In the genomic region with DNA sequence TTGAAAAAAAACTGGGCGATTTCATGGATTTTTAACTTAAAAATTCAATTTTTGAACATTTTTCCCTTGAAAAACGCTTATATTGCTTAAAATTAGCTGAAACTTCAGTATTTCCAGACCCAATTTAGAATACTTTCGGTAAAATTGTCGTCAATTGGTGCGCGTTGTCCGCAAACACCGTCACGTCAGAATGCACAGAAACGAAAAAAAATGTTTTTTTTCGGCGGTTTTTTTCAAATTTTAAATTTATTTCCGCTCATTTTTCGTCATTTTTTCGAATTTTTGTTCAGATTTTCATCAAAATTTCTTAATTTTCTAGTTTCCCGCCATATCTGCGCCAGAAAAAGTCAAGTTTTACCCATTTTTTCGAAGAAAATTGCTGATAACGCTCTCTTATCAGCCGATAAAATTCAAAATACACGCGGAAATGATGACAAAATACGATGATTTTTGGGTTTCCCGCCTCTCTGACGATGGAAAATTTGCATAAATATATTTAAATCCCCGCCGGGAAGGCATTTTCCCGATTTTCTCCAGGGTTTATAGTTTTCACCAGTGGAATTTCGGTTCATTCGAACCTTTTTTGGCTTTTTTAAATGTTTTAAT, we compare ENCODE assay signal across 6 worm cellular contexts.
A peak's percentile ranks its signal among the peaks of the same experiment; 100 is the strongest.
TF ChIP-seq lines count a peak whose summit lies in the region.

No protein-coding gene starts in this region.

TF ChIP-seq in whole organism, L1 larva, 84 proteins besides CTCF, POLR2A, EP300 and RAD21:
- peak; percentile 70 to 81 for TF ChIP-seq efl-1 (optimal IDR thresholded peaks at IDR 0.05; lab: Kevin White, UChicago)
- TF ChIP-seq efl-1 (GFP tag; optimal IDR thresholded peaks at IDR 0.05 in 1 of 2; lab: Kevin White, UChicago), result peak; percentile 73 to 95
- TF ChIP-seq dpl-1 (GFP tag; optimal IDR thresholded peaks at IDR 0.05; lab: Kevin White, UChicago), result peak; percentile 29 to 60 (median 33)
- TF ChIP-seq lin-35 (GFP tag; optimal IDR thresholded peaks at IDR 0.05; lab: Kevin White, UChicago), result peak in 1 of 2 experiments; percentile 25
- peak; percentile 64 for TF ChIP-seq F16B12.6 (tag; optimal IDR thresholded peaks at IDR 0.05; lab: Kevin White, UChicago)
- no peak for TF ChIP-seq egl-27 (tag; optimal IDR thresholded peaks at IDR 0.05; lab: Kevin White, UChicago)
- peak; percentile 12 for TF ChIP-seq elt-2 (tag; optimal IDR thresholded peaks at IDR 0.05; lab: Kevin White, UChicago)

TF ChIP-seq in whole organism, L2 larva, 48 proteins besides CTCF, POLR2A, EP300 and RAD21:
- TF ChIP-seq mab-5 (tag; optimal IDR thresholded peaks at IDR 0.05; lab: Kevin White, UChicago) (no peak), ceh-82 (tag; optimal IDR thresholded peaks at IDR 0.05; lab: Kevin White, UChicago) (no peak), ama-1 (optimal IDR thresholded peaks at IDR 0.05; lab: Kevin White, UChicago) (no peak), nhr-11 (tag; optimal IDR thresholded peaks at IDR 0.05; lab: Kevin White, UChicago) (no peak), skn-1 (tag; optimal IDR thresholded peaks at IDR 0.05; lab: Kevin White, UChicago) (peak; percentile 59), fos-1 (tag; optimal IDR thresholded peaks at IDR 0.05; lab: Kevin White, UChicago) (peak; percentile 50), zag-1 (tag; optimal IDR thresholded peaks at IDR 0.05; lab: Kevin White, UChicago) (no peak), R02D3.7 (tag; optimal IDR thresholded peaks at IDR 0.05; lab: Kevin White, UChicago) (no peak), nhr-77 (tag; optimal IDR thresholded peaks at IDR 0.05; lab: Kevin White, UChicago) (no peak), nhr-21 (tag; optimal IDR thresholded peaks at IDR 0.05; lab: Kevin White, UChicago) (no peak), ztf-1 (GFP tag; conservative IDR thresholded peaks at IDR 0.05; lab: Robert Waterston, UW) (no peak), blmp-1 (tag; optimal IDR thresholded peaks at IDR 0.05; lab: Kevin White, UChicago; ENCODE audit: insufficient read depth) (no peak)

TF ChIP-seq in whole organism, L3 larva, 47 proteins besides CTCF, POLR2A, EP300 and RAD21:
- TF ChIP-seq nhr-43 (tag; optimal IDR thresholded peaks at IDR 0.05; lab: Kevin White, UChicago; ENCODE audit: poor library complexity, severe bottlenecking), result no peak
- peak; percentile 63 for TF ChIP-seq elt-2 (tag; optimal IDR thresholded peaks at IDR 0.05; lab: Kevin White, UChicago)
- no peak for TF ChIP-seq unc-39 (tag; optimal IDR thresholded peaks at IDR 0.05; lab: Kevin White, UChicago)
TF ChIP-seq in whole organism, L3 larva: peak in this region for 1.

TF ChIP-seq in whole organism, L4 larva, 104 proteins besides CTCF, POLR2A, EP300 and RAD21:
- TF ChIP-seq ztf-11 (tag; optimal IDR thresholded peaks at IDR 0.05; lab: Kevin White, UChicago), result no peak
- TF ChIP-seq egl-27 (tag; optimal IDR thresholded peaks at IDR 0.05; lab: Kevin White, UChicago), result no peak
- peak; percentile 11 for TF ChIP-seq mes-2 (tag; optimal IDR thresholded peaks at IDR 0.05; lab: Kevin White, UChicago; ENCODE audit: poor library complexity, severe bottlenecking)
- TF ChIP-seq unc-39 (tag; optimal IDR thresholded peaks at IDR 0.05; lab: Kevin White, UChicago), result no peak
- no peak for TF ChIP-seq daf-8 (GFP tag; IDR thresholded peaks at IDR 0.05; lab: Robert Waterston, UW)
- TF ChIP-seq pqm-1 (tag; optimal IDR thresholded peaks at IDR 0.05; lab: Kevin White, UChicago), result peak; percentile 32
- no peak for TF ChIP-seq ctbp-1 (GFP tag; IDR thresholded peaks at IDR 0.05; lab: Robert Waterston, UW)
- no peak for TF ChIP-seq zfp-2 (tag; optimal IDR thresholded peaks at IDR 0.05; lab: Kevin White, UChicago)
- TF ChIP-seq aha-1 (tag; lab: Kevin White, UChicago), result no peak
- TF ChIP-seq unc-62 (GFP tag; optimal IDR thresholded peaks at IDR 0.05 in 1 of 2; lab: Kevin White, UChicago), result peak in 1 of 2 experiments; percentile 72
- no peak for TF ChIP-seq unc-62 (tag; optimal IDR thresholded peaks at IDR 0.05; lab: Kevin White, UChicago)
- TF ChIP-seq mxl-2 (GFP tag; conservative IDR thresholded peaks at IDR 0.05; lab: Robert Waterston, UW), result no peak
- no peak for TF ChIP-seq attf-4 (tag; optimal IDR thresholded peaks at IDR 0.05; lab: Kevin White, UChicago)

TF ChIP-seq in whole organism, late embryonic, 69 proteins besides CTCF, POLR2A, EP300 and RAD21:
- TF ChIP-seq unc-42 (tag; optimal IDR thresholded peaks at IDR 0.05; lab: Kevin White, UChicago) (no peak), ceh-2 (tag; optimal IDR thresholded peaks at IDR 0.05; lab: Kevin White, UChicago) (no peak), elt-2 (tag; optimal IDR thresholded peaks at IDR 0.05; lab: Kevin White, UChicago) (peak; percentile 48), hlh-8 (tag; optimal IDR thresholded peaks at IDR 0.05; lab: Kevin White, UChicago) (no peak), lin-11 (tag; optimal IDR thresholded peaks at IDR 0.05; lab: Kevin White, UChicago) (no peak)

TF ChIP-seq in whole organism, young adult, 124 proteins besides CTCF, POLR2A, EP300 and RAD21 (continues in another document):
- TF ChIP-seq bed-1 (GFP tag; IDR thresholded peaks at IDR 0.05; lab: Robert Waterston, UW) (no peak), hmg-1.2 (GFP tag; IDR thresholded peaks at IDR 0.05; lab: Robert Waterston, UW) (0 out of 2 replicates have a peak, but pooled peaks have one; percentile 9), hsf-1 (GFP tag; IDR thresholded peaks at IDR 0.05; lab: Robert Waterston, UW) (no peak), nhr-120 (GFP tag; IDR thresholded peaks at IDR 0.05; lab: Robert Waterston, UW) (no peak), rcor-1 (GFP tag; IDR thresholded peaks at IDR 0.05; lab: Robert Waterston, UW) (no peak), dpl-1 (GFP tag; optimal IDR thresholded peaks at IDR 0.05; lab: Kevin White, UChicago) (peak; percentile 63), ztf-22 (GFP tag; optimal IDR thresholded peaks at IDR 0.05; lab: Kevin White, UChicago) (no peak), F10E7.11 (tag; optimal IDR thresholded peaks at IDR 0.05; lab: Kevin White, UChicago) (no peak), dox-1 (GFP tag; IDR thresholded peaks at IDR 0.05; lab: Robert Waterston, UW) (peak; percentile 35; the same call in 1 of the 2 replicates), hlh-26 (GFP tag; conservative IDR thresholded peaks at IDR 0.05; lab: Robert Waterston, UW) (no peak), D2030.7 (GFP tag; IDR thresholded peaks at IDR 0.05; lab: Robert Waterston, UW) (peak; percentile 64), ztf-3 (GFP tag; optimal IDR thresholded peaks at IDR 0.05; lab: Kevin White, UChicago) (no peak), him-1 (tag; optimal IDR thresholded peaks at IDR 0.05; lab: Kevin White, UChicago) (no peak), attf-3 (GFP tag; conservative IDR thresholded peaks at IDR 0.05; lab: Robert Waterston, UW) (no peak), lin-26 (GFP tag; IDR thresholded peaks at IDR 0.05; lab: Robert Waterston, UW) (no peak), ceh-40 (GFP tag; IDR thresholded peaks at IDR 0.05; lab: Robert Waterston, UW) (no peak), madf-3 (GFP tag; IDR thresholded peaks at IDR 0.05; lab: Robert Waterston, UW) (no peak), lin-54 (GFP tag; optimal IDR thresholded peaks at IDR 0.05; lab: Kevin White, UChicago) (peak; percentile 66), lin-35 (GFP tag; optimal IDR thresholded peaks at IDR 0.05; lab: Kevin White, UChicago) (no peak), pbrm-1 (GFP tag; IDR thresholded peaks at IDR 0.05; lab: Robert Waterston, UW) (no peak), Y53F4B.3 (GFP tag; IDR thresholded peaks at IDR 0.05; lab: Robert Waterston, UW) (no peak), F57C9.4 (tag; optimal IDR thresholded peaks at IDR 0.05; lab: Kevin White, UChicago) (no peak), hrde-1 (tag; optimal IDR thresholded peaks at IDR 0.05; lab: Kevin White, UChicago; ENCODE audit: borderline replicate concordance) (no peak), ceh-27 (GFP tag; optimal IDR thresholded peaks at IDR 0.05; lab: Kevin White, UChicago) (no peak), sptf-2 (GFP tag; optimal IDR thresholded peaks at IDR 0.05; lab: Kevin White, UChicago) (no peak), unc-130 (GFP tag; optimal IDR thresholded peaks at IDR 0.05; lab: Kevin White, UChicago) (no peak), mcd-1 (GFP tag; IDR thresholded peaks at IDR 0.05; lab: Robert Waterston, UW) (no peak), fkh-3 (tag; optimal IDR thresholded peaks at IDR 0.05; lab: Kevin White, UChicago) (no peak), atf-7 (tag; optimal IDR thresholded peaks at IDR 0.05; lab: Kevin White, UChicago) (no peak), F57A8.1 (GFP tag; optimal IDR thresholded peaks at IDR 0.05; lab: Kevin White, UChicago) (no peak), efl-1 (GFP tag; optimal IDR thresholded peaks at IDR 0.05; lab: Kevin White, UChicago) (peak; percentile 84), K12H6.12 (tag; optimal IDR thresholded peaks at IDR 0.05; lab: Kevin White, UChicago) (no peak), ceh-100 (GFP tag; IDR thresholded peaks at IDR 0.05; lab: Robert Waterston, UW) (no peak), sea-2 (GFP tag; IDR thresholded peaks at IDR 0.05; lab: Robert Waterston, UW) (no peak), mes-4 (tag; optimal IDR thresholded peaks at IDR 0.05; lab: Kevin White, UChicago) (no peak), mel-28 (tag; optimal IDR thresholded peaks at IDR 0.05; lab: Kevin White, UChicago; ENCODE audit: borderline replicate concordance) (no peak), F37B4.10 (GFP tag; IDR thresholded peaks at IDR 0.05; lab: Robert Waterston, UW) (no peak), ceh-91 (GFP tag; IDR thresholded peaks at IDR 0.05; lab: Robert Waterston, UW) (peak; percentile 55; the same call in 1 of the 2 replicates), ztf-25 (GFP tag; IDR thresholded peaks at IDR 0.05; lab: Robert Waterston, UW) (no peak), akir-1 (GFP tag; optimal IDR thresholded peaks at IDR 0.05; lab: Kevin White, UChicago) (no peak), F22D6.2 (tag; optimal IDR thresholded peaks at IDR 0.05; lab: Kevin White, UChicago) (no peak), F33H1.4 (GFP tag; IDR thresholded peaks at IDR 0.05; lab: Robert Waterston, UW) (peak; percentile 29; the same call in 1 of the 2 replicates), rpc-1 (optimal IDR thresholded peaks at IDR 0.05; lab: Kevin White, UChicago) (no peak), rpc-1 (tag; optimal IDR thresholded peaks at IDR 0.05; lab: Kevin White, UChicago) (no peak), unc-62 (GFP tag; optimal IDR thresholded peaks at IDR 0.05; lab: Kevin White, UChicago) (no peak), lag-1 (GFP tag; IDR thresholded peaks at IDR 0.05; lab: Robert Waterston, UW) (no peak), snpc-1.1 (tag; optimal IDR thresholded peaks at IDR 0.05; lab: Kevin White, UChicago; ENCODE audit: insufficient read depth) (no peak), ekl-4 (GFP tag; IDR thresholded peaks at IDR 0.05; lab: Robert Waterston, UW) (no peak), tbx-9 (tag; optimal IDR thresholded peaks at IDR 0.05; lab: Kevin White, UChicago; ENCODE audit: borderline replicate concordance) (no peak), hmg-20 (GFP tag; IDR thresholded peaks at IDR 0.05; lab: Robert Waterston, UW) (no peak)
